Fruit fly (Drosophila melanogaster): ENCODE measurements around the gene Scgalpha.

DNA sequence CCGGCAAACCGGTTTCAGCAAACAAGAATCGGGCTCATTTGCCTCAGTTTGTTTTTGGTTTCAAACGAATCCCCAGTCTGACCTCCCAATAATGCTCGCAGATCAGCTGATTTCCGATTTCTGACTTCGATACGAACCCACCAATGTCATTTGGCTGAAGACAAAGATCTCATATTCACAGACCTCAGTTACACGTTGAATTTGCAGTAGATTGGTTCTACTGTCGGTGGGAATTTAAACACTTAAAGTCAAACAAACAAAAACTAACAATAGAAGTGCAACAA, 24.0 kb downstream of the Scgalpha start, which contains the start of gene CG14275:
- TF ChIP-seq rn (GFP tag; IDR thresholded peaks at IDR 0.05): no peak
- no peak for TF ChIP-seq EcR (GFP tag; optimal IDR thresholded peaks at IDR 0.05)
- no peak for TF ChIP-seq CG9948 (tag; optimal IDR thresholded peaks at IDR 0.05)
- no peak for TF ChIP-seq Pif1B (GFP tag; optimal IDR thresholded peaks at IDR 0.05)
- no peak for TF ChIP-seq fd96Ca (GFP tag; IDR thresholded peaks at IDR 0.05)
- no peak for TF ChIP-seq CG14655 (GFP tag; optimal IDR thresholded peaks at IDR 0.05)
- no peak for TF ChIP-seq CG12605 (GFP tag; IDR thresholded peaks at IDR 0.05)
- TF ChIP-seq CG10348 (GFP tag; IDR thresholded peaks at IDR 0.05): no peak
- TF ChIP-seq CG32121 (GFP tag; IDR thresholded peaks at IDR 0.05): no peak
- no peak for TF ChIP-seq CG17806 (tag; optimal IDR thresholded peaks at IDR 0.05)
- no peak for TF ChIP-seq CG13204 (GFP tag; optimal IDR thresholded peaks at IDR 0.05)
- no peak for TF ChIP-seq CG15710 (tag; optimal IDR thresholded peaks at IDR 0.05)

Measured in whole organism, pupa.